Worm (Caenorhabditis elegans) whole organism, L4 larva: ENCODE measurements around the gene F52E1.3.

ENCODE experiments used
- D1046.2 ChIP-seq: fragments of 200-800 bp; sonication (Bioruptor generic); IDR thresholded peaks from 2 replicates; pipeline ENCODE4 v1.3.6; 2022; ENCODE audit warnings: missing genetic modification characterization, missing compliant biosample characterization
- F49E8.2 ChIP-seq: sonication (generic microtip); optimal IDR thresholded peaks from 2 replicates; lab custom pipeline; 2016; ENCODE audit warnings: missing compliant biosample characterization, mild to moderate bottlenecking, missing genetic modification characterization, borderline replicate concordance
- T20F7.1 ChIP-seq: fragments of 200-800 bp; sonication (Bioruptor generic); optimal IDR thresholded peaks from 2 replicates; lab custom pipeline; 2018; ENCODE audit warnings: mild to moderate bottlenecking, missing genetic modification characterization, missing compliant biosample characterization
- ZK546.5 ChIP-seq, 2 experiments: sonication (generic microtip); optimal IDR thresholded peaks; 2 replicates each; lab custom pipeline; 2017; ENCODE audit warnings: missing biosample characterization in 2 of 2, missing genetic modification characterization in 2 of 2
- aha-1 ChIP-seq: fragments of 150-350 bp; peaks from one replicate; lab custom pipeline; 2014; ENCODE audit warnings: missing biosample characterization, missing genetic modification characterization
- ceh-20 ChIP-seq: fragments of 200-800 bp; sonication (Bioruptor generic); IDR thresholded peaks from 2 replicates; pipeline ENCODE4 v1.3.6; 2022; ENCODE audit warnings: missing genetic modification reagents, missing genetic modification characterization, missing compliant biosample characterization
- ces-1 ChIP-seq: fragments of 150-350 bp; sonication (generic microtip); optimal IDR thresholded peaks from 4 replicates; lab custom pipeline; 2014; ENCODE audit warnings: missing biosample characterization, missing genetic modification reagents, missing genetic modification characterization
- cey-2 ChIP-seq: sonication (generic microtip); optimal IDR thresholded peaks from 3 replicates; lab custom pipeline; 2017; ENCODE audit warnings: missing genetic modification characterization, mild to moderate bottlenecking, missing compliant biosample characterization, antibody characterized with exemption, borderline replicate concordance; ENCODE audit not compliant: insufficient read depth
- ctbp-1 ChIP-seq: fragments of 200-800 bp; sonication (Bioruptor generic); IDR thresholded peaks from 2 replicates; pipeline ENCODE4 v1.3.6; 2022; ENCODE audit warnings: missing genetic modification reagents, missing genetic modification characterization, missing compliant biosample characterization
- daf-16 ChIP-seq, 3 experiments: sonication (generic microtip); optimal IDR thresholded peaks; 2 replicates each; lab custom pipeline; 2016 to 2017; ENCODE audit warnings: missing genetic modification characterization in 3 of 3, missing genetic modification reagents in 3 of 3, mild to moderate bottlenecking in 2 of 3, missing compliant biosample characterization in 2 of 3, missing biosample characterization in 1 of 3, moderate library complexity in 1 of 3
- daf-19 ChIP-seq: fragments of 200-800 bp; sonication (Bioruptor generic); conservative IDR thresholded peaks from 2 replicates; pipeline ENCODE4 v1.3.6; 2022; ENCODE audit warnings: missing genetic modification characterization, missing compliant biosample characterization
- dmd-6 ChIP-seq: fragments of 200-800 bp; sonication (Bioruptor generic); IDR thresholded peaks from 2 replicates; pipeline ENCODE4 v1.3.6; 2022; ENCODE audit warnings: missing genetic modification reagents, missing genetic modification characterization, missing compliant biosample characterization
- dve-1 ChIP-seq: sonication (generic microtip); optimal IDR thresholded peaks from 2 replicates; lab custom pipeline; 2017; ENCODE audit warnings: antibody characterized with exemption, mild to moderate bottlenecking, missing genetic modification characterization, missing compliant biosample characterization; ENCODE audit not compliant: insufficient read depth
- egl-43 ChIP-seq: fragments of 200-800 bp; sonication (Bioruptor generic); IDR thresholded peaks from 2 replicates; pipeline ENCODE4 v1.3.6; 2022; ENCODE audit warnings: missing genetic modification reagents, missing genetic modification characterization, missing compliant biosample characterization
- hlh-11 ChIP-seq: fragments of 200-800 bp; sonication (Bioruptor generic); optimal IDR thresholded peaks from 2 replicates; lab custom pipeline; 2018; ENCODE audit warnings: mild to moderate bottlenecking, missing genetic modification characterization, missing compliant biosample characterization
- hmg-1.1 ChIP-seq: fragments of 200-800 bp; sonication (Bioruptor generic); IDR thresholded peaks from 2 replicates; pipeline ENCODE4 v1.3.6; 2022; ENCODE audit warnings: missing genetic modification reagents, missing genetic modification characterization, missing compliant biosample characterization
- lin-13 ChIP-seq: fragments of 150-350 bp; optimal IDR thresholded peaks from 2 replicates; lab custom pipeline; 2014; ENCODE audit warnings: missing biosample characterization, missing genetic modification reagents, missing genetic modification characterization
- madf-9 ChIP-seq: fragments of 200-800 bp; sonication (Bioruptor generic); conservative IDR thresholded peaks from 2 replicates; pipeline ENCODE4 v1.3.6; 2022; ENCODE audit warnings: missing genetic modification reagents, missing genetic modification characterization, missing compliant biosample characterization
- mxl-3 ChIP-seq: fragments of 200-800 bp; sonication (Bioruptor generic); optimal IDR thresholded peaks from 2 replicates; lab custom pipeline; 2018; ENCODE audit warnings: mild to moderate bottlenecking, missing genetic modification characterization, missing compliant biosample characterization
- nhr-28 ChIP-seq: fragments of 150-350 bp; optimal IDR thresholded peaks from 2 replicates; lab custom pipeline; 2014; ENCODE audit warnings: missing biosample characterization, missing genetic modification characterization
- nhr-41 ChIP-seq: fragments of 200-800 bp; sonication (Bioruptor generic); IDR thresholded peaks from 2 replicates; pipeline ENCODE4 v1.3.6; 2022; ENCODE audit warnings: missing genetic modification reagents, missing genetic modification characterization, missing compliant biosample characterization
- nhr-48 ChIP-seq: sonication (generic microtip); optimal IDR thresholded peaks from 2 replicates; lab custom pipeline; 2016; ENCODE audit warnings: mild to moderate bottlenecking, missing genetic modification characterization, missing compliant biosample characterization
- nhr-76 ChIP-seq: fragments of 150-350 bp; optimal IDR thresholded peaks from 2 replicates; lab custom pipeline; 2014; ENCODE audit warnings: missing biosample characterization, missing genetic modification characterization
- nhr-77 ChIP-seq: fragments of 150-350 bp; optimal IDR thresholded peaks from 2 replicates; lab custom pipeline; 2014; ENCODE audit warnings: missing biosample characterization, missing genetic modification characterization
- php-3 ChIP-seq: fragments of 200-800 bp; sonication (Bioruptor generic); IDR thresholded peaks from 2 replicates; pipeline ENCODE4 v1.3.6; 2022; ENCODE audit warnings: missing genetic modification reagents, missing genetic modification characterization, missing compliant biosample characterization
- pqm-1 ChIP-seq: sonication (generic microtip); optimal IDR thresholded peaks from 2 replicates; lab custom pipeline; 2017; ENCODE audit warnings: missing biosample characterization, missing genetic modification characterization
- rbr-2 ChIP-seq: sonication (generic microtip); optimal IDR thresholded peaks from 2 replicates; lab custom pipeline; 2016; ENCODE audit warnings: missing genotype, missing genetic modification characterization, missing compliant biosample characterization
- sdz-12 ChIP-seq: fragments of 200-800 bp; sonication (Bioruptor generic); optimal IDR thresholded peaks from 2 replicates; lab custom pipeline; 2018; ENCODE audit warnings: mild to moderate bottlenecking, missing genetic modification characterization, missing compliant biosample characterization
- spr-3 ChIP-seq: fragments of 200-800 bp; sonication (Bioruptor generic); optimal IDR thresholded peaks from 2 replicates; lab custom pipeline; 2018; ENCODE audit warnings: mild to moderate bottlenecking, missing genetic modification characterization, missing compliant biosample characterization
- tra-1 ChIP-seq: fragments of 200-800 bp; sonication (Bioruptor generic); IDR thresholded peaks from 2 replicates; pipeline ENCODE4 v1.3.6; 2022; ENCODE audit warnings: missing genetic modification reagents, missing genetic modification characterization, missing compliant biosample characterization
- unc-130 ChIP-seq: sonication (generic microtip); optimal IDR thresholded peaks from 2 replicates; lab custom pipeline; 2016; ENCODE audit warnings: missing genetic modification reagents, missing genetic modification characterization, missing compliant biosample characterization
- unc-39 ChIP-seq: sonication (generic microtip); optimal IDR thresholded peaks from 2 replicates; lab custom pipeline; 2017; ENCODE audit warnings: missing biosample characterization, missing genetic modification characterization
- unc-62 ChIP-seq, 3 experiments: fragments of 150-350 bp in 1 of 3; sonication (generic microtip); optimal IDR thresholded peaks in 2 of 3; peaks in 1 of 3; 1 replicate in 1 of 3; 2 replicates in 2 of 3; lab custom pipeline; 2014 to 2017; ENCODE audit warnings: missing biosample characterization in 3 of 3, missing genetic modification characterization in 3 of 3, missing genetic modification reagents in 3 of 3, missing genotype in 1 of 3
- vab-7 ChIP-seq: fragments of 200-800 bp; sonication (Bioruptor generic); IDR thresholded peaks from 2 replicates; pipeline ENCODE4 v1.3.6; 2022; ENCODE audit warnings: missing genetic modification reagents, missing genetic modification characterization, missing compliant biosample characterization
- zag-1 ChIP-seq: fragments of 150-350 bp; optimal IDR thresholded peaks from 2 replicates; lab custom pipeline; 2014; ENCODE audit warnings: missing biosample characterization, missing genetic modification characterization
- zip-11 ChIP-seq: fragments of 200-800 bp; sonication (Bioruptor generic); IDR thresholded peaks from 2 replicates; pipeline ENCODE4 v1.3.6; 2022; ENCODE audit warnings: missing genetic modification characterization, missing compliant biosample characterization

F52E1.3 gene

DNA sequence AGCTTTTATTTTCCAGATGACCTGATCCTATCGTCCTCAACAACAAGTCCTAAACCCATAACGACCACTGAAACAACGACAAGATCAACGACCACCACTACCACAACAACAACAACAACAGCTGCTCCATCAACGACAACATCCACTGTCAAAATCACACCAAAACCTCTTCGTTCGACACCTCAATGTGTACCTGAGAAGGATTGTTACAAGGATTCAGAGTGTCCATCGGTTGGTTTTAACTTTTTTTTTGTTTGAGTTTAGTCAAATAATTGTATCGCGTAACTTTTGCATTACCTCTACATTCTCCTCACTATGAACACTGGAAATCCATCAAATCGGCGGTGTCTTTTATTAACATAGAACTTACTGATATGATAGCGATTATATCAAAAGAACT is 14.5 kb upstream of the F52E1.3 start:
- TF ChIP-seq sdz-12 (GFP tag; lab: Kevin White, UChicago) (no peak), D1046.2 (GFP tag; lab: Robert Waterston, UW) (no peak), unc-62 (GFP tag; optimal IDR thresholded peaks at IDR 0.05 in 1 of 2; lab: Kevin White, UChicago) (peak in 1 of 2 experiments; percentile 92), unc-62 (tag; optimal IDR thresholded peaks at IDR 0.05; lab: Kevin White, UChicago) (no peak), lin-13 (no peak), rbr-2 (tag; lab: Kevin White, UChicago) (no peak), daf-16 (GFP tag; optimal IDR thresholded peaks at IDR 0.05; lab: Kevin White, UChicago) (peak in 1 of 2 experiments; percentile 79), daf-16 (tag; optimal IDR thresholded peaks at IDR 0.05; lab: Kevin White, UChicago) (no peak), nhr-76 (tag; lab: Kevin White, UChicago) (no peak), ctbp-1 (no peak), F49E8.2 (tag; lab: Kevin White, UChicago) (no peak), tra-1 (GFP tag; lab: Robert Waterston, UW) (no peak), cey-2 (tag; lab: Kevin White, UChicago) (no peak), ceh-20 (GFP tag; lab: Robert Waterston, UW) (no peak), aha-1 (tag; lab: Kevin White, UChicago) (no peak), madf-9 (no peak), T20F7.1 (GFP tag; lab: Kevin White, UChicago) (no peak)

DNA sequence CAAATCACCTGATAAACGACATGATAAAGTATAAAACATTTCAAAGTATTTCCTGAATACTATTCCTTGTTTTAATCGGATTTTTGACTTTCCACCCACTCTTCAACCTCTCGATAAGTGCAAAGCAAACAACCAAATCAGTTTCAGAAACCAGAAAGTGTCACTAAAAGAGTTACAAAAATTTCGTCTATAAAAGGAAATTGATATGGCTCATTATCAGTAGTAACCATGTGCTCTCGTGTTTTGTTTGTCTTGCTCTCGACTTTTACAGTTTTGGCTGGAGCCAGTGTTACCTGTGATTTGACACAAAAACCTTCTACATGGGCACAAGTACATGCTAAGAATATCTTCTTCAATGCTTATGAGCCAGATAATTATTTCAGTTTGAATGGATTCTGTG is 10.9 kb upstream of the F52E1.3 start, which contains the start of gene F52E1.14:
F52E1.14 (plus strand) TSS at position 207 of the 400 bp plus-strand sequence.
- TF ChIP-seq F49E8.2 (tag; lab: Kevin White, UChicago) (no peak), tra-1 (GFP tag; lab: Robert Waterston, UW) (no peak), dmd-6 (GFP tag; lab: Robert Waterston, UW) (peak; percentile 80), nhr-77 (tag; lab: Kevin White, UChicago) (peak; percentile 84), vab-7 (GFP tag; lab: Robert Waterston, UW) (no peak), ctbp-1 (no peak), hlh-11 (tag; lab: Kevin White, UChicago) (peak; percentile 72), nhr-48 (tag; lab: Kevin White, UChicago) (peak; percentile 11), spr-3 (GFP tag; lab: Kevin White, UChicago) (no peak), pqm-1 (tag; lab: Kevin White, UChicago) (peak; percentile 67), nhr-28 (tag; lab: Kevin White, UChicago) (peak; percentile 67), cey-2 (tag; lab: Kevin White, UChicago) (peak; percentile 62), D1046.2 (GFP tag; lab: Robert Waterston, UW) (no peak), hmg-1.1 (GFP tag; lab: Robert Waterston, UW) (no peak), egl-43 (GFP tag; lab: Robert Waterston, UW) (no peak), dve-1 (tag; lab: Kevin White, UChicago) (peak; percentile 85), zip-11 (GFP tag; lab: Robert Waterston, UW) (no peak), zag-1 (no peak), unc-62 (GFP tag; optimal IDR thresholded peaks at IDR 0.05 in 1 of 2; lab: Kevin White, UChicago) (peak in 1 of 2 experiments; percentile 56), unc-62 (tag; optimal IDR thresholded peaks at IDR 0.05; lab: Kevin White, UChicago) (no peak), daf-16 (GFP tag; optimal IDR thresholded peaks at IDR 0.05; lab: Kevin White, UChicago) (no peak), daf-16 (tag; optimal IDR thresholded peaks at IDR 0.05; lab: Kevin White, UChicago) (peak; percentile 80), unc-39 (no peak), daf-19 (GFP tag; lab: Robert Waterston, UW) (no peak), ZK546.5 (tag; optimal IDR thresholded peaks at IDR 0.05; lab: Kevin White, UChicago) (no peak), nhr-41 (GFP tag; lab: Robert Waterston, UW) (0 out of 2 replicates have a peak, but pooled peaks have one; percentile 5), mxl-3 (peak; percentile 8), unc-130 (GFP tag; lab: Kevin White, UChicago) (no peak), ces-1 (GFP tag; lab: Kevin White, UChicago) (no peak), php-3 (GFP tag; lab: Robert Waterston, UW) (peak; percentile 37; the same call in 1 of the 2 replicates)
